Worm (Caenorhabditis elegans) whole organism, early embryonic: ENCODE results near the gene C17C3.9.

Experiments used
- ceh-13 ChIP-seq: fragments of 200-800 bp; sonication (Bioruptor generic); optimal IDR thresholded peaks from 2 replicates; lab custom pipeline; 2018; ENCODE audit warnings: mild to moderate bottlenecking, missing genetic modification characterization, missing compliant biosample characterization
- ceh-36 ChIP-seq: sonication (generic microtip); optimal IDR thresholded peaks from 2 replicates; lab custom pipeline; 2016; ENCODE audit warnings: missing genetic modification characterization, inconsistent platforms, missing compliant biosample characterization

DNA sequence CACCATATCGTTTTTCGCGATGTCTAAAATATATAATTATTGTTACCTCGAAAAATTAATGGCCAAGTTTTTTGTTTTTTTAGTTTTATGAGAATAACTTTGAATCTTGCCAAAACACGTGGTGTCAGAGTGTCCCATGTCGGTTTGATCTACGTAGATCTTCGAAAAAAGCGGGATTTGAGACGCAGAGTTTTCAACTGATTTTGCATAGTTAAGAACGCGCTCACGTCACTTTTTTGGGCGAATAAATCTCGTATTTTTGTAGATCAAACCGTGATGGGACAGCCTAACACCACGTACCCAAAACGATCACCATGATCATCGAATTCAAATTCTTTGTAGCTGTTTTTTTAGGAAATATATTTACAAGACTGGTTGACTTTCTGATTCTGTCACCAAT lies 34.5 kb downstream of the C17C3.9 start:
- TF ChIP-seq ceh-13 (GFP tag; lab: Kevin White, UChicago) (no peak), ceh-36 (tag; lab: Kevin White, UChicago) (no peak)
